Worm (Caenorhabditis elegans) whole organism, L2 larva: ENCODE measurements around the gene coa-1.
A peak's percentile ranks its signal among the peaks of the same experiment; 100 is the strongest.

Experiments
- C34F6.9 ChIP-seq: fragments of 150-350 bp; optimal IDR thresholded peaks from 2 replicates; lab custom pipeline; 2014; ENCODE audit warnings: missing biosample characterization, missing genetic modification characterization
- F13H6.1 ChIP-seq: sonication (generic microtip); optimal IDR thresholded peaks from 2 replicates; lab custom pipeline; 2016; ENCODE audit warnings: missing genetic modification characterization, missing compliant biosample characterization
- ZK546.5 ChIP-seq: sonication (generic microtip); optimal IDR thresholded peaks from 2 replicates; lab custom pipeline; 2017; ENCODE audit warnings: missing biosample characterization, missing genetic modification characterization
- alr-1 ChIP-seq: fragments of 150-350 bp; optimal IDR thresholded peaks from 2 replicates; lab custom pipeline; 2014; ENCODE audit warnings: missing biosample characterization, missing genetic modification characterization
- aly-2 ChIP-seq: fragments of 150-350 bp; optimal IDR thresholded peaks from 2 replicates; lab custom pipeline; 2014; ENCODE audit warnings: missing biosample characterization, missing genetic modification characterization
- blmp-1 ChIP-seq: sonication (generic microtip); optimal IDR thresholded peaks from 2 replicates; lab custom pipeline; 2017; ENCODE audit warnings: missing genetic modification characterization, mild to moderate bottlenecking, missing compliant biosample characterization, antibody characterized with exemption, moderate library complexity; ENCODE audit not compliant: insufficient read depth
- ceh-82 ChIP-seq: fragments of 150-350 bp; optimal IDR thresholded peaks from 2 replicates; lab custom pipeline; 2014; ENCODE audit warnings: missing biosample characterization, missing genetic modification characterization
- crh-2 ChIP-seq: sonication (generic microtip); optimal IDR thresholded peaks from 2 replicates; lab custom pipeline; 2017; ENCODE audit warnings: missing biosample characterization, missing genetic modification characterization
- elt-3 ChIP-seq: sonication (generic microtip); optimal IDR thresholded peaks from 2 replicates; lab custom pipeline; 2017; ENCODE audit warnings: missing biosample characterization, missing genetic modification characterization
- fos-1 ChIP-seq: fragments of 150-350 bp; optimal IDR thresholded peaks from 2 replicates; lab custom pipeline; 2014; ENCODE audit warnings: missing biosample characterization, missing genetic modification characterization
- gmeb-1 ChIP-seq: fragments of 150-350 bp; optimal IDR thresholded peaks from 2 replicates; lab custom pipeline; 2014; ENCODE audit warnings: missing biosample characterization, missing genetic modification characterization
- lin-11 ChIP-seq: fragments of 150-350 bp; sonication (generic microtip); optimal IDR thresholded peaks from 2 replicates; lab custom pipeline; 2014; ENCODE audit warnings: missing biosample characterization, missing genetic modification characterization, inconsistent platforms, mixed read lengths
- lin-13 ChIP-seq: fragments of 150-350 bp; optimal IDR thresholded peaks from 2 replicates; lab custom pipeline; 2014; ENCODE audit warnings: missing biosample characterization, missing genetic modification reagents, missing genetic modification characterization
- lsy-2 ChIP-seq, 2 experiments: fragments of 150-350 bp in 1 of 2; sonication (generic microtip) in 1 of 2; optimal IDR thresholded peaks; 2 replicates each; lab custom pipeline; 2014 to 2017; ENCODE audit warnings: missing biosample characterization in 2 of 2, missing genetic modification characterization in 2 of 2
- mab-5 ChIP-seq: fragments of 150-350 bp; optimal IDR thresholded peaks from 2 replicates; lab custom pipeline; 2014; ENCODE audit warnings: missing biosample characterization, missing genetic modification characterization
- mbf-1 ChIP-seq: sonication (generic microtip); optimal IDR thresholded peaks from 2 replicates; lab custom pipeline; 2017; ENCODE audit warnings: missing biosample characterization, missing genetic modification characterization
- mdl-1 ChIP-seq, 2 experiments: fragments of 150-350 bp in 1 of 2; sonication (generic microtip) in 1 of 2; optimal IDR thresholded peaks; 2 replicates each; lab custom pipeline; 2017; ENCODE audit warnings: missing biosample characterization in 2 of 2, missing genetic modification characterization in 2 of 2
- nhr-11 ChIP-seq: fragments of 150-350 bp; optimal IDR thresholded peaks from 2 replicates; lab custom pipeline; 2014; ENCODE audit warnings: missing biosample characterization, missing genetic modification characterization
- nhr-12 ChIP-seq: fragments of 150-350 bp; optimal IDR thresholded peaks from 2 replicates; lab custom pipeline; 2014; ENCODE audit warnings: missing biosample characterization, missing genetic modification characterization
- nhr-129 ChIP-seq: fragments of 150-350 bp; optimal IDR thresholded peaks from 2 replicates; lab custom pipeline; 2014; ENCODE audit warnings: missing biosample characterization, missing genetic modification characterization
- nhr-21 ChIP-seq: fragments of 150-350 bp; optimal IDR thresholded peaks from 2 replicates; lab custom pipeline; 2014; ENCODE audit warnings: missing biosample characterization, missing genetic modification characterization
- nhr-237 ChIP-seq: fragments of 150-350 bp; optimal IDR thresholded peaks from 2 replicates; lab custom pipeline; 2014; ENCODE audit warnings: missing biosample characterization, missing genetic modification characterization
- nhr-25 ChIP-seq: fragments of 150-350 bp; sonication (generic microtip); optimal IDR thresholded peaks from 3 replicates; lab custom pipeline; 2014; ENCODE audit warnings: missing biosample characterization, missing genetic modification characterization
- nhr-6 ChIP-seq: fragments of 150-350 bp; optimal IDR thresholded peaks from 2 replicates; lab custom pipeline; 2014; ENCODE audit warnings: missing biosample characterization, missing genetic modification characterization
- nhr-77 ChIP-seq: fragments of 150-350 bp; optimal IDR thresholded peaks from 2 replicates; lab custom pipeline; 2014; ENCODE audit warnings: missing biosample characterization, missing genetic modification characterization
- sem-4 ChIP-seq: fragments of 150-350 bp; optimal IDR thresholded peaks from 2 replicates; lab custom pipeline; 2014; ENCODE audit warnings: missing biosample characterization, missing genetic modification reagents, missing genetic modification characterization
- skn-1 ChIP-seq: sonication (generic microtip); optimal IDR thresholded peaks from 2 replicates; lab custom pipeline; 2017; ENCODE audit warnings: missing biosample characterization, missing genetic modification characterization
- sma-3 ChIP-seq: sonication (generic microtip); optimal IDR thresholded peaks from 2 replicates; lab custom pipeline; 2016; ENCODE audit warnings: missing genetic modification reagents, missing genetic modification characterization, missing compliant biosample characterization
- sma-9 ChIP-seq, 2 experiments: fragments of 150-350 bp in 1 of 2; sonication (generic microtip) in 1 of 2; optimal IDR thresholded peaks; 2 replicates each; lab custom pipeline; 2014 to 2016; ENCODE audit warnings: missing genetic modification characterization in 2 of 2, mild to moderate bottlenecking in 1 of 2, missing biosample characterization in 1 of 2, missing compliant biosample characterization in 1 of 2, missing genetic modification reagents in 1 of 2, moderate library complexity in 1 of 2
- snpc-4 ChIP-seq: fragments of 150-350 bp; optimal IDR thresholded peaks from 2 replicates; lab custom pipeline; 2014; ENCODE audit warnings: missing biosample characterization, missing genetic modification characterization
- unc-55 ChIP-seq: fragments of 150-350 bp; sonication (generic microtip); optimal IDR thresholded peaks from 3 replicates; lab custom pipeline; 2014; ENCODE audit warnings: missing biosample characterization, missing genetic modification reagents, missing genetic modification characterization
- ztf-1 ChIP-seq: fragments of 200-800 bp; sonication (Bioruptor generic); conservative IDR thresholded peaks from 2 replicates; pipeline ENCODE4 v1.3.6; 2022; ENCODE audit warnings: missing genetic modification characterization, missing compliant biosample characterization
- ztf-4 ChIP-seq: fragments of 150-350 bp; optimal IDR thresholded peaks from 2 replicates; lab custom pipeline; 2014; ENCODE audit warnings: missing biosample characterization, missing genetic modification characterization

The coa-1 gene

DNA sequence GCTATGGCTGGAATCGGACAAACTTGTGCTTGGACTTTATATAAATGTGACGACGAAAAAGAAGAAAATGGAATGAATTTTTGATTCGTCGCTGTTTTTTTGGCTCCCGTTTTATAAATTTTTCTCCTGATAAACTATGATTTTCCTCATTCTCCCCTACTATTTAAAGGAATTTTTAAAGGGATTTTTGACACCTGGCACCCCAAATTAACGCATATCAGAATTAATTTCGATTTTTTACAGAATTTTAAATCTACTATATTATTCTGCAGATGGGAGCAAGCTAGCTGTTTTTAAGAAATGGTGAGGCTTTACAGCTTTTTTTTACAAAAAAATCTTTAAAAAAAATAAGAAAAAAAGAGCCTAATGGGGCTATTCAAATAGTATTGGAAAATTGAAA is at the start of gene coa-1:
TSS of gene coa-1 (plus strand) at position 301 of the 400 bp plus-strand sequence.
- no peak for TF ChIP-seq nhr-11 (tag; lab: Kevin White, UChicago)
- TF ChIP-seq ZK546.5 (tag; lab: Kevin White, UChicago): no peak
- no peak for TF ChIP-seq elt-3
- no peak for TF ChIP-seq nhr-12 (tag; lab: Kevin White, UChicago)
- no peak for TF ChIP-seq unc-55 (GFP tag; lab: Kevin White, UChicago)
- TF ChIP-seq sma-9 (GFP tag; optimal IDR thresholded peaks at IDR 0.05; lab: Kevin White, UChicago): no peak
- no peak for TF ChIP-seq sma-9 (tag; optimal IDR thresholded peaks at IDR 0.05; lab: Kevin White, UChicago)
- no peak for TF ChIP-seq lin-13 (GFP tag; lab: Kevin White, UChicago)
- TF ChIP-seq F13H6.1 (tag; lab: Kevin White, UChicago): no peak
- TF ChIP-seq, all 48 proteins: peak for 0

DNA sequence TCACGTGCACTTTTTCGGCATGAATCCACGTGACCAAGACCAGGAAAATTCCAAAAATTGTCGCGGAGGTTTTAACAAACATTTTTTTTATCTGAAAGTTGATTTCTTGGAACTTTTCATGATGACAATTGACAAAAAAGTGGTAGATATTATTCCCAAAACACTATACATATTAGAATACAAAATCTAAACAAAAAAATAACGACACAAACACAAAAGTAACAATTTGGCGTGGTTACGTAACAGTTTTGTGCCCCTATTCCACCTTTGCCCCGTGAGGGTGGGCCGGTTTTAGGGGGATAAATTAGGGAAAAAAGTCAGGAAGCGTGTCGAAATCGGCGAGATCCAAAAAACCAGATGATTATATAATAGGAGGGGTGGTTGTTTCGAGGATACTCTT is 47.3 kb upstream of the coa-1 start, which contains the start of gene gegf-1:
TSS of gene gegf-1 (minus strand) at position 101 of the 400 bp plus-strand sequence.
- no peak for TF ChIP-seq nhr-12 (tag; lab: Kevin White, UChicago)
- TF ChIP-seq aly-2 (tag; lab: Kevin White, UChicago): no peak
- no peak for TF ChIP-seq mab-5 (tag; lab: Kevin White, UChicago)
- TF ChIP-seq ceh-82 (tag; lab: Kevin White, UChicago): no peak

DNA sequence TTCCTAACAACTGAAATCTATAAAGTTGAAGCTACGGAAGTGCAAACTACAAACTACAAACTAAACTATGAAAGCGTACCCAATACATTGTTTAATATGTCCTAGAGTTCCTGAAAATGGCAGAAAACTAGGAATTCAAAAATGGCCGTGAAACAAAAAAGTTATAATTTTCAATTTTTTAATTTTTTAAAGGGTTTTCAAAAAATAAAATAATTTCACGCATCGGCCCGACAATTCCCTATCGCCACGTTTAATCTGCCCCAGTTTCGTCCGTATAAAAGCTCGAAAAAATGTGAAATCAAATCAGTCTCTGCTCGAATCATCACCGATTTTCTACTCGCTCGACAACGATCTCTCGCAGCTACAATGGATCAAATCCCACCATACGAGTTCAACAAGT is 46.4 kb upstream of the coa-1 start, which contains the start of gene Y38C1AA.7:
TSS of gene Y38C1AA.7 (plus strand) at position 301 of the 400 bp plus-strand sequence.
- TF ChIP-seq alr-1: no peak
- TF ChIP-seq crh-2 (tag; lab: Kevin White, UChicago): no peak
- no peak for TF ChIP-seq nhr-237 (tag; lab: Kevin White, UChicago)
- no peak for TF ChIP-seq lsy-2 (tag; optimal IDR thresholded peaks at IDR 0.05; lab: Kevin White, UChicago)
- TF ChIP-seq mab-5 (tag; lab: Kevin White, UChicago): no peak
- no peak for TF ChIP-seq lin-11 (tag; lab: Kevin White, UChicago)
- no peak for TF ChIP-seq nhr-25 (tag; lab: Kevin White, UChicago)
- TF ChIP-seq ceh-82 (tag; lab: Kevin White, UChicago): no peak
- no peak for TF ChIP-seq mdl-1 (tag; optimal IDR thresholded peaks at IDR 0.05; lab: Kevin White, UChicago)
- TF ChIP-seq aly-2 (tag; lab: Kevin White, UChicago): no peak
- no peak for TF ChIP-seq blmp-1
- no peak for TF ChIP-seq nhr-77
- TF ChIP-seq nhr-21 (tag; lab: Kevin White, UChicago): no peak
- TF ChIP-seq ztf-4 (tag; lab: Kevin White, UChicago): no peak
- no peak for TF ChIP-seq snpc-4 (tag; lab: Kevin White, UChicago)
- TF ChIP-seq skn-1: no peak
- no peak for TF ChIP-seq gmeb-1 (tag; lab: Kevin White, UChicago)
- TF ChIP-seq nhr-11 (tag; lab: Kevin White, UChicago): no peak

DNA sequence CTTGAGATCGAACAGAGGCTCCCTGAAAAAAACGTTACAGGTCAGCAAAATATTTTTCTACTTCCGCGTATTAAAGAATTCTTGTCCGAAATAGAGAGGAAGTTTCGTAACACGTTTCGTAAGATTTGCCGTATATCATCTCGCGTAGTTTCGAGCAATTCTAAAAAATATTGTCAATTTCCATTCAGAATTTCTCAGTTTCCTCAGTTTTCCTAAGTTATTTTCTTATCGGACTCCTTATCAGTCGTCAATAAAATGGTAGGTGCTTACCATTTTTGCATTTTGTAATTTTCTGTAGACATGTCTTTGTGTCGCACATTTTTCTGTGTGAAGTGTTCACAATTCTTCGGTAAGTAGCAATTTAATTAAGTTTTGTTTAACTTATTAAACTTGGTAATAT is 45.2 kb upstream of the coa-1 start, which contains the start of gene Y38C1AA.19:
TSS of gene Y38C1AA.19 (plus strand) at position 301 of the 400 bp plus-strand sequence.
- TF ChIP-seq C34F6.9 (tag; lab: Kevin White, UChicago) (no peak), nhr-129 (tag; lab: Kevin White, UChicago) (no peak), ceh-82 (tag; lab: Kevin White, UChicago) (no peak), mbf-1 (tag; lab: Kevin White, UChicago) (no peak), fos-1 (tag; lab: Kevin White, UChicago) (no peak), nhr-6 (tag; lab: Kevin White, UChicago) (no peak), gmeb-1 (tag; lab: Kevin White, UChicago) (no peak), sem-4 (no peak), nhr-77 (no peak), ztf-1 (GFP tag; lab: Robert Waterston, UW) (no peak)

DNA sequence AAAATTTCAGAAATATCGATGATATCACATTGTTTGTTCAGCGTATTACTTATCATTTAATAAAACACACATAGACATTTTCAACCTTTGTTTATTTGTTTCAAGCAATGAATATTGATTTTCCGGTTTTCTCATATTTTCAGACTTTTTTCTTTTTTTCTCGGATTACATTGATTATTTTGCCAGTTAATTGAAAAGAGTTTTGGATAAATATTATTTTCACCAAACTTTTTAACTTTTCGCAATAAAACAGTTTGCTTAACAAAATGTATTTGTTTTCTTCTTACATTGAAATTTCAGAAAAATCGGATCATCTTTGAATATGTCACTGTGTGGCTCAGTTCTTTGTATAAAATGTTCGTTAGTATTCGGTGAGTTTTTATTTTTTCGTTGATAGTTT is 42.6 kb upstream of the coa-1 start, which contains the start of gene Y38C1AA.6:
TSS of gene Y38C1AA.6 (plus strand) at position 301 of the 400 bp plus-strand sequence.
- TF ChIP-seq fos-1 (tag; lab: Kevin White, UChicago) (peak; percentile 22), elt-3 (no peak), sma-3 (no peak), gmeb-1 (tag; lab: Kevin White, UChicago) (no peak)
